Fruit fly (Drosophila melanogaster): ENCODE measurements around the gene gb.

Gene gb

DNA sequence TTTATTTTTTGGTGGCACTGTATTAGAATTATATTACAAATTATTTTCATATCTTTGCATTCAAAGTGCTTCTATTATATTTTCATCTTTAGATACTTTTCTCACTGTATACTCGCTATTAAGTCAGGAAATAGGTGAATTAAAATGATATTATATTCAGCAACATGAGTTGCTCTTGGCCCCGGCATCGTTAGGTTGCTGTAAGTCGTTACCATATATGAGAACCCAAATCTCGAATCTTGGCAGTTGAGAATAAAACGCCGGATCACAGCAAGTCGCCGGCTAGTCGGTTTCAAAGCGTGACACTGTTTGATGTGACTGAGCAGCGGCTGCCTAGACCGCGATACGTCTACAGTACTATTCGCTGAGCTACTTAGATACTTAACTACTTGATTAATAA, 17.8 kb downstream of the gb start, which contains the start of gene CG14259:
Gene CG14259 (plus strand): TSS at position 301 of the 400 bp plus-strand sequence.
- TF ChIP-seq CG32121 (GFP tag; IDR thresholded peaks at IDR 0.05) (no peak), D1 (tag; optimal IDR thresholded peaks at IDR 0.05) (no peak), CG34367 (tag; optimal IDR thresholded peaks at IDR 0.05) (no peak), CG14655 (GFP tag; optimal IDR thresholded peaks at IDR 0.05) (no peak), EcR (GFP tag; optimal IDR thresholded peaks at IDR 0.05) (no peak), Pif1A (GFP tag; optimal IDR thresholded peaks at IDR 0.05) (no peak), CG8301 (tag; optimal IDR thresholded peaks at IDR 0.05) (no peak), CG13204 (GFP tag; optimal IDR thresholded peaks at IDR 0.05) (no peak), rn (GFP tag; IDR thresholded peaks at IDR 0.05) (no peak), CG9948 (tag; optimal IDR thresholded peaks at IDR 0.05) (no peak), CG15710 (tag; optimal IDR thresholded peaks at IDR 0.05) (no peak), CG8159 (tag; optimal IDR thresholded peaks at IDR 0.05) (no peak), fd96Ca (GFP tag; IDR thresholded peaks at IDR 0.05) (no peak), CG17806 (tag; optimal IDR thresholded peaks at IDR 0.05) (no peak), CG12605 (GFP tag; IDR thresholded peaks at IDR 0.05) (no peak), Snoo (tag; optimal IDR thresholded peaks at IDR 0.05) (no peak), Pif1B (GFP tag; optimal IDR thresholded peaks at IDR 0.05) (no peak), gl (tag; optimal IDR thresholded peaks at IDR 0.05) (no peak), CG10348 (GFP tag; IDR thresholded peaks at IDR 0.05) (no peak), CG4496 (GFP tag; IDR thresholded peaks at IDR 0.05) (no peak)

- TF ChIP-seq D1 (tag; optimal IDR thresholded peaks at IDR 0.05) (no peak), CG9948 (tag; optimal IDR thresholded peaks at IDR 0.05) (no peak), EcR (GFP tag; optimal IDR thresholded peaks at IDR 0.05) (no peak), CG4496 (GFP tag; IDR thresholded peaks at IDR 0.05) (no peak), Pif1B (GFP tag; optimal IDR thresholded peaks at IDR 0.05) (no peak), CG14655 (GFP tag; optimal IDR thresholded peaks at IDR 0.05) (no peak), Snoo (tag; optimal IDR thresholded peaks at IDR 0.05) (no peak)
Observed at dm6 chr3R:27092843-27093242, 19.2 kb downstream of the gb start, which contains the start of gene CG14258. Gene CG14258, plus strand, starts transcription at chr3R:27093143.

- TF ChIP-seq CG17806 (tag; optimal IDR thresholded peaks at IDR 0.05) (peak; percentile 36), Pif1A (GFP tag; optimal IDR thresholded peaks at IDR 0.05) (peak; percentile 34), CG14655 (GFP tag; optimal IDR thresholded peaks at IDR 0.05) (peak; percentile 34), CG8159 (tag; optimal IDR thresholded peaks at IDR 0.05) (peak; percentile 50), fd96Ca (GFP tag; IDR thresholded peaks at IDR 0.05) (no peak), CG34367 (tag; optimal IDR thresholded peaks at IDR 0.05) (peak; percentile 34), CG32121 (GFP tag; IDR thresholded peaks at IDR 0.05) (peak; percentile 40; the same call in 1 of the 2 replicates), EcR (GFP tag; optimal IDR thresholded peaks at IDR 0.05) (peak; percentile 72), CG13204 (GFP tag; optimal IDR thresholded peaks at IDR 0.05) (no peak), CG4496 (GFP tag; IDR thresholded peaks at IDR 0.05) (peak; percentile 80), CG15710 (tag; optimal IDR thresholded peaks at IDR 0.05) (peak; percentile 34), rn (GFP tag; IDR thresholded peaks at IDR 0.05) (no peak), CG12605 (GFP tag; IDR thresholded peaks at IDR 0.05) (no peak), CG10348 (GFP tag; IDR thresholded peaks at IDR 0.05) (no peak), Pif1B (GFP tag; optimal IDR thresholded peaks at IDR 0.05) (no peak), D1 (tag; optimal IDR thresholded peaks at IDR 0.05) (no peak), gl (tag; optimal IDR thresholded peaks at IDR 0.05) (no peak), CG8301 (tag; optimal IDR thresholded peaks at IDR 0.05) (peak; percentile 31), Ets98B (GFP tag; IDR thresholded peaks at IDR 0.05) (no peak), CG9948 (tag; optimal IDR thresholded peaks at IDR 0.05) (peak; percentile 50), Snoo (tag; optimal IDR thresholded peaks at IDR 0.05) (no peak)
Observed at dm6 chr3R:27092263-27092662, 19.8 kb downstream of the gb start.

DNA sequence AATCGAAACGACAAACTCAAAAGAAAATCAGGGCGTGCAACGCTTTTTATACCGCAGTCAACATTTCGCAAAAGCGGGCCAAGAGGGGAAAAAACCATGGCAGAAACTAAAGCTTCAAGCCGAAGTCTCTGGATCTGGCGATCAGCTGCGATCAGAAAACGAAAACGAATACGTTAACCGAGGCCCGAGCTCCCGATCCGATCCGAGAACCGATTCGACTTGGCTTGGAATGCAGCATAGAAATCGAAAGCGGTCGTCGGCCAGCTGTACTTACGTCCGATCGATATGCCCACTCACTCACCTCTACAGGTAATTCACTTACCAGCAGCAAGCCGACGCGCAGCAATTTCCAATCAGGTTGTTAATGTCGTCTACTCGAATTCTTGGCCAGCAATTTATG, 21.0 kb downstream of the gb start, which contains the start of gene Cpr97Eb:
Gene Cpr97Eb (minus strand): TSS at position 25 of the 400 bp plus-strand sequence.
- TF ChIP-seq D1 (tag; optimal IDR thresholded peaks at IDR 0.05) (no peak), CG17806 (tag; optimal IDR thresholded peaks at IDR 0.05) (no peak), CG32121 (GFP tag; IDR thresholded peaks at IDR 0.05) (0 out of 2 replicates have a peak, but pooled peaks have one; percentile 40), CG4496 (GFP tag; IDR thresholded peaks at IDR 0.05) (peak; percentile 15; the same call in 1 of the 3 replicates), EcR (GFP tag; optimal IDR thresholded peaks at IDR 0.05) (peak; percentile 44), Ets98B (GFP tag; IDR thresholded peaks at IDR 0.05) (0 out of 2 replicates have a peak, but pooled peaks have one; percentile 24)

- TF ChIP-seq CG17806 (tag; optimal IDR thresholded peaks at IDR 0.05) (no peak), CG8301 (tag; optimal IDR thresholded peaks at IDR 0.05) (no peak), D1 (tag; optimal IDR thresholded peaks at IDR 0.05) (no peak), EcR (GFP tag; optimal IDR thresholded peaks at IDR 0.05) (peak; percentile 70), CG32121 (GFP tag; IDR thresholded peaks at IDR 0.05) (no peak), CG13204 (GFP tag; optimal IDR thresholded peaks at IDR 0.05) (peak; percentile 53)
Observed at dm6 chr3R:27087549-27087948, 24.5 kb downstream of the gb start, which contains the start of gene Cpr97Ea. Gene Cpr97Ea, minus strand, starts transcription at chr3R:27087778.

DNA sequence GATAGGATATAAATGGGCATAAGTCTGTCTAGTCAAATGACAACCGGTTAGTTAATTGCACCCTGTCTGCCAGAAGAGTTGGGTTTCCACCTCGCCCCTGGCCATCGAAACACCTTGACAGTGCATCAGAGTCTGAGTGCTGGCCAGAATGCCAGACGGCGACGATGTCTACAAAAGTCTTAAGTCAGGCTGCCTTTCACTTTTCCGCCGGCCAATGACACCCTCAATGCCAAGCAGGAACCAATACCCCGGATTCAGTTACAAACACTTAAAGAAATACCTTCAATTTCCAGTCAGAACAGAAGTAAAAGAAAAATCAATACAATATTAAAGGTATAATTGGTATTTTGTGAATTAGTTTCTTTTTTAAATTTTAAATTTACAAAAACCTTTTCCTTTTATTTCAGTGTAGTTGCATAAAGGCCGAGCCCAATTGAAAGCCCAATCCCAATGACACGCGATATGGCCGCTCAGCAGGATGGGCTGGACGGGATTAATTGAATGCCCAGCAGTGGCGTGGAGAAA, 27.5 kb downstream of the gb start:
- TF ChIP-seq rn (GFP tag; IDR thresholded peaks at IDR 0.05) (no peak), CG15710 (tag; optimal IDR thresholded peaks at IDR 0.05) (no peak), D1 (tag; optimal IDR thresholded peaks at IDR 0.05) (no peak), fd96Ca (GFP tag; IDR thresholded peaks at IDR 0.05) (no peak), CG12605 (GFP tag; IDR thresholded peaks at IDR 0.05) (peak; percentile 62), Ets98B (GFP tag; IDR thresholded peaks at IDR 0.05) (0 out of 2 replicates have a peak, but pooled peaks have one; percentile 10), CG9948 (tag; optimal IDR thresholded peaks at IDR 0.05) (peak; percentile 18), Snoo (tag; optimal IDR thresholded peaks at IDR 0.05) (no peak), CG17806 (tag; optimal IDR thresholded peaks at IDR 0.05) (peak; percentile 54), EcR (GFP tag; optimal IDR thresholded peaks at IDR 0.05) (peak; percentile 91), CG13204 (GFP tag; optimal IDR thresholded peaks at IDR 0.05) (no peak), Pif1B (GFP tag; optimal IDR thresholded peaks at IDR 0.05) (no peak), Pif1A (GFP tag; optimal IDR thresholded peaks at IDR 0.05) (peak; percentile 62), CG8159 (tag; optimal IDR thresholded peaks at IDR 0.05) (peak; percentile 74), CG4496 (GFP tag; IDR thresholded peaks at IDR 0.05) (peak; percentile 70; the same call in 2 of the 3 replicates), gl (tag; optimal IDR thresholded peaks at IDR 0.05) (peak; percentile 11), CG10348 (GFP tag; IDR thresholded peaks at IDR 0.05) (no peak), CG8301 (tag; optimal IDR thresholded peaks at IDR 0.05) (peak; percentile 6), CG14655 (GFP tag; optimal IDR thresholded peaks at IDR 0.05) (peak; percentile 42), CG34367 (tag; optimal IDR thresholded peaks at IDR 0.05) (no peak), CG32121 (GFP tag; IDR thresholded peaks at IDR 0.05) (peak; percentile 25; the same call in 1 of the 2 replicates)
